Fruit fly (Drosophila melanogaster): ENCODE data around the gene CG2983.

Gene CG2983

DNA sequence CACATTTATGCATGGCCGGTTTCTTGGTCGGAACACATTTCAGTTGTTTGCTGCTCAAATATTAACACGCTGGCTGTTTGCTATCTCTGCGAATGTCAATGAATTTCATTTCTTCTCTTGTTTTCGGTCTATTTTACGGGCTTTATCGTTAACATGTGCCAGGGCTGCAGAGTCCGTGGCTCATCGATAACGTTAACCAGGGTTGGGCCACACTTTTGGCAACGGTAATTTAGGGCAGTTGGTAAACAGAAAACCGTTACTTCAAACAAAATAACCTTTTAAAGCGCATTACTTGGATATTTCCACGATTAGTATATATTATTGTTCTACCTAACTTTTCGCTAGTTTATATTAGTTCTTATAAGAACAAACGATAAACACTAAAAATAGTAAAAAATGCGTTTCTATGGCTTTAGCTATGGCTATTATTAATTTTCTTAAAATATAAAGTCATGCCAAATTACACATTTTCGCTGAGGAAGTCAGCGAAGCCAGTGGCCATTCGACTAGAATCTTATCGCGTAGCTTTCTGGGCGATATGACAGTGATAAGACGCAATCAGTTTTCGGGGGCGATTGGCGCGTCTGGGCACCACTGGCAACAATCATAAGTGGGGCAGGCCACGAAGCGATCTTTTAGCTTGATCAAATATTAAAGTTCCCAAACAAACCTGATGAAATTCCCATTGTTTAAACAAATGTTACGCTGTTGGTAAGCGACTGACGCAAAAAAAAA is 35.7 kb downstream of the CG2983 start (continued):
- TF ChIP-seq Fer1 (GFP tag; optimal IDR thresholded peaks at IDR 0.05), result peak; percentile 76
- peak; percentile 35; the same call in 1 of the 3 replicates for TF ChIP-seq dysf (GFP tag; IDR thresholded peaks at IDR 0.05)
- peak; percentile 35 for TF ChIP-seq ind (GFP tag; optimal IDR thresholded peaks at IDR 0.05)
- peak; percentile 25 for TF ChIP-seq CG13894 (tag; optimal IDR thresholded peaks at IDR 0.05)
- peak; percentile 50 for TF ChIP-seq CG9727 (GFP tag; optimal IDR thresholded peaks at IDR 0.05)
- peak; percentile 23 for TF ChIP-seq CG4707 (GFP tag; optimal IDR thresholded peaks at IDR 0.05)
- peak; percentile 36 for TF ChIP-seq CG2712 (tag; optimal IDR thresholded peaks at IDR 0.05)
- TF ChIP-seq CG13287 (GFP tag; IDR thresholded peaks at IDR 0.05; ENCODE audit: partially characterized antibody), result peak; percentile 38; the same call in 1 of the 2 replicates
- peak; percentile 3 for TF ChIP-seq pfk (GFP tag; optimal IDR thresholded peaks at IDR 0.05)
- TF ChIP-seq HHEX (GFP tag; optimal IDR thresholded peaks at IDR 0.05), result peak; percentile 50
- peak; percentile 29 for TF ChIP-seq CG4854 (GFP tag; optimal IDR thresholded peaks at IDR 0.05)
- no peak for TF ChIP-seq tll (GFP tag; optimal IDR thresholded peaks at IDR 0.05)
- TF ChIP-seq CG11247 (GFP tag; IDR thresholded peaks at IDR 0.05), result peak; percentile 12; the same call in 1 of the 2 replicates
- TF ChIP-seq CG8388 (GFP tag; optimal IDR thresholded peaks at IDR 0.05), result peak; percentile 9
- TF ChIP-seq Meics (GFP tag; optimal IDR thresholded peaks at IDR 0.05), result peak; percentile 55
- TF ChIP-seq MBD-R2 (GFP tag; IDR thresholded peaks at IDR 0.05), result peak; percentile 56
- TF ChIP-seq Lpt (GFP tag; optimal IDR thresholded peaks at IDR 0.05), result no peak
- TF ChIP-seq CG12071 (GFP tag; optimal IDR thresholded peaks at IDR 0.05), result peak; percentile 80
- peak; percentile 25 for TF ChIP-seq gfzf (GFP tag; optimal IDR thresholded peaks at IDR 0.05)
- TF ChIP-seq sens (GFP tag), result peak; percentile 87
- peak; percentile 65 for TF ChIP-seq nau (GFP tag; optimal IDR thresholded peaks at IDR 0.05)
- peak; percentile 6 for TF ChIP-seq CG1792 (GFP tag; optimal IDR thresholded peaks at IDR 0.05)
- TF ChIP-seq CG17385 (GFP tag; optimal IDR thresholded peaks at IDR 0.05), result peak; percentile 36
- TF ChIP-seq Dp (GFP tag; optimal IDR thresholded peaks at IDR 0.05), result no peak
- peak; percentile 3 for TF ChIP-seq sd (tag; optimal IDR thresholded peaks at IDR 0.05)
- peak; percentile 78 for TF ChIP-seq CrebB (tag; optimal IDR thresholded peaks at IDR 0.05)
- TF ChIP-seq CG3407 (GFP tag; optimal IDR thresholded peaks at IDR 0.05), result peak; percentile 62
- no peak; the same call in 1 of the 2 replicates for TF ChIP-seq gsb (GFP tag; IDR thresholded peaks at IDR 0.05)
- peak; percentile 55 for TF ChIP-seq Nf-YC (tag; optimal IDR thresholded peaks at IDR 0.05)
- TF ChIP-seq CG13624 (GFP tag; optimal IDR thresholded peaks at IDR 0.05), result peak; percentile 20
- TF ChIP-seq wek (GFP tag; optimal IDR thresholded peaks at IDR 0.05), result peak; percentile 75
- TF ChIP-seq BtbVII (GFP tag; optimal IDR thresholded peaks at IDR 0.05), result peak; percentile 48
- no peak; the same call in 1 of the 2 replicates for TF ChIP-seq chm (GFP tag; IDR thresholded peaks at IDR 0.05)
- peak; percentile 44 for TF ChIP-seq dm (GFP tag; optimal IDR thresholded peaks at IDR 0.05)
- peak; percentile 38 for TF ChIP-seq CG10267 (tag; optimal IDR thresholded peaks at IDR 0.05)
- TF ChIP-seq onecut (GFP tag; IDR thresholded peaks at IDR 0.05), result peak; percentile 71
- peak; percentile 7 for TF ChIP-seq CG10654 (GFP tag; optimal IDR thresholded peaks at IDR 0.05)
- peak; percentile 43 for TF ChIP-seq CG31365 (tag; optimal IDR thresholded peaks at IDR 0.05)
- peak; percentile 30 for TF ChIP-seq Sox102F (GFP tag; optimal IDR thresholded peaks at IDR 0.05)
- peak; percentile 16 for TF ChIP-seq Chrac-16 (GFP tag; optimal IDR thresholded peaks at IDR 0.05)
- TF ChIP-seq CG13296 (GFP tag; optimal IDR thresholded peaks at IDR 0.05), result peak; percentile 66
- peak; percentile 69 for TF ChIP-seq CG7987 (GFP tag; optimal IDR thresholded peaks at IDR 0.05)
- TF ChIP-seq CG1233 (GFP tag; optimal IDR thresholded peaks at IDR 0.05), result peak; percentile 8
- peak; percentile 14 for TF ChIP-seq fd96Cb (tag; optimal IDR thresholded peaks at IDR 0.05)
- TF ChIP-seq nom (GFP tag; optimal IDR thresholded peaks at IDR 0.05), result no peak
- peak; percentile 74 for TF ChIP-seq CG6813 (GFP tag; optimal IDR thresholded peaks at IDR 0.05)
- peak; percentile 10 for TF ChIP-seq Ssrp (tag; optimal IDR thresholded peaks at IDR 0.05)
- TF ChIP-seq Kr (GFP tag; optimal IDR thresholded peaks at IDR 0.05), result no peak

All from whole organism, embryonic.